Fruit fly (Drosophila melanogaster) S2 (cell line): ENCODE data around the gene Gr10b.

ENCODE experiments used
- CG8478 ChIP-seq: fragments of >200 bp; optimal IDR thresholded peaks from 2 replicates; lab custom pipeline; 2018
- CTCF ChIP-seq, 2 experiments: fragments of >200 bp; optimal IDR thresholded peaks; 2 replicates each; lab custom pipeline; 2018

DNA sequence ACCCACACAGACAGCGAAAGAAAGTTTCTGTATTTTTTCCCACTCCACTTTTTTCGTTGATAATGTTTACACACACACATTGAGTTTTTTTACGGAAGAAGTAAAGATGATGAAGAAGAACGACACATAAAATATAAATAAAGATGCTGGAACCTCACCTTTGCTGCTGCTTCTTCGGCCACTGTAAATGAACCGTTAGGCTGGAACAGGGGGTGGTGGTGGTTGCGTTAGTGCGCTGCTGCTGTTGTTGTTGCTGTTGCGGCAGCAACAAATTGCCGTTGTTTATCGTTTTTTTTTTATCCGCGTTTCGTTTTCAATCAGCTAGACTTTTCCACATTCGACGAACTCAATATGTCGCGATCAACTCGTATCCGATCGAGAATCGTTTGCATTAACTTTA, 40.6 kb upstream of the Gr10b start:
- TF ChIP-seq CG8478 (lab: Kevin White, UChicago) (no peak), CTCF (optimal IDR thresholded peaks at IDR 0.05; lab: Kevin White, UChicago) (no peak)
